Worm (Caenorhabditis elegans): ENCODE data around the gene Y73F8A.20.

The Y73F8A.20 gene

ce11 chrIV:15385181-15385580, 6.9 kb downstream of the Y73F8A.20 start:
- TF ChIP-seq unc-62 (GFP tag; optimal IDR thresholded peaks at IDR 0.05): no peak
- TF ChIP-seq egl-27 (tag; optimal IDR thresholded peaks at IDR 0.05): no peak
- peak; percentile 85 for TF ChIP-seq pqm-1 (tag; optimal IDR thresholded peaks at IDR 0.05)
- no peak for TF ChIP-seq R02D3.7 (tag; optimal IDR thresholded peaks at IDR 0.05)
- TF ChIP-seq jun-1 (tag; optimal IDR thresholded peaks at IDR 0.05): peak; percentile 2
- TF ChIP-seq hmg-11 (tag; optimal IDR thresholded peaks at IDR 0.05): no peak
- no peak for TF ChIP-seq nhr-25 (tag; optimal IDR thresholded peaks at IDR 0.05)
- no peak for TF ChIP-seq sea-2 (GFP tag; optimal IDR thresholded peaks at IDR 0.05)
- TF ChIP-seq pha-4 (tag; optimal IDR thresholded peaks at IDR 0.05): peak; percentile 47
- no peak for TF ChIP-seq nhr-237 (tag; optimal IDR thresholded peaks at IDR 0.05)
- no peak for TF ChIP-seq unc-39 (tag; optimal IDR thresholded peaks at IDR 0.05)
- TF ChIP-seq ztf-11 (tag; optimal IDR thresholded peaks at IDR 0.05): no peak
- no peak for TF ChIP-seq snpc-4 (tag; optimal IDR thresholded peaks at IDR 0.05)
- no peak for TF ChIP-seq ceh-16 (tag; optimal IDR thresholded peaks at IDR 0.05)
- TF ChIP-seq zag-1 (tag; optimal IDR thresholded peaks at IDR 0.05): no peak
- TF ChIP-seq ceh-82 (tag; optimal IDR thresholded peaks at IDR 0.05): no peak
- no peak for TF ChIP-seq ceh-9 (tag; optimal IDR thresholded peaks at IDR 0.05)
- TF ChIP-seq nhr-67 (tag; optimal IDR thresholded peaks at IDR 0.05): no peak
- no peak for TF ChIP-seq nhr-77 (tag; optimal IDR thresholded peaks at IDR 0.05)
- no peak for TF ChIP-seq ceh-28 (tag; optimal IDR thresholded peaks at IDR 0.05)
- no peak for TF ChIP-seq mml-1 (tag; optimal IDR thresholded peaks at IDR 0.05)
- peak; percentile 63 for TF ChIP-seq nhr-43 (tag; optimal IDR thresholded peaks at IDR 0.05; ENCODE audit: poor library complexity, severe bottlenecking)
- TF ChIP-seq mdl-1 (tag; optimal IDR thresholded peaks at IDR 0.05): no peak
- no peak for TF ChIP-seq fkh-10 (GFP tag; optimal IDR thresholded peaks at IDR 0.05)
- TF ChIP-seq nfya-1 (tag; optimal IDR thresholded peaks at IDR 0.05; ENCODE audit: insufficient read depth): no peak
- TF ChIP-seq skn-1 (tag; optimal IDR thresholded peaks at IDR 0.05): peak; percentile 88
- TF ChIP-seq lin-39 (tag; optimal IDR thresholded peaks at IDR 0.05): no peak
- TF ChIP-seq elt-1 (tag; optimal IDR thresholded peaks at IDR 0.05): no peak
- no peak for TF ChIP-seq ama-1 (optimal IDR thresholded peaks at IDR 0.05)
- no peak for TF ChIP-seq tbx-2 (tag; optimal IDR thresholded peaks at IDR 0.05)
- TF ChIP-seq aly-2 (tag; optimal IDR thresholded peaks at IDR 0.05): no peak
- TF ChIP-seq ztf-4 (tag; optimal IDR thresholded peaks at IDR 0.05): no peak
- no peak for TF ChIP-seq nhr-11 (tag; optimal IDR thresholded peaks at IDR 0.05)
- no peak for TF ChIP-seq fkh-2 (tag; optimal IDR thresholded peaks at IDR 0.05)
- no peak for TF ChIP-seq nhr-76 (tag; optimal IDR thresholded peaks at IDR 0.05)
- TF ChIP-seq fos-1 (tag; optimal IDR thresholded peaks at IDR 0.05): no peak
- TF ChIP-seq egl-5 (tag; optimal IDR thresholded peaks at IDR 0.05): no peak
- TF ChIP-seq lsy-12 (tag; optimal IDR thresholded peaks at IDR 0.05): no peak
- TF ChIP-seq nhr-23 (tag; optimal IDR thresholded peaks at IDR 0.05): peak; percentile 50
- no peak for TF ChIP-seq nhr-12 (tag; optimal IDR thresholded peaks at IDR 0.05)
- peak; percentile 85 for TF ChIP-seq elt-2 (tag; optimal IDR thresholded peaks at IDR 0.05)
- TF ChIP-seq lin-15B (tag; optimal IDR thresholded peaks at IDR 0.05): no peak
- TF ChIP-seq nhr-28 (tag; optimal IDR thresholded peaks at IDR 0.05): no peak

- TF ChIP-seq fkh-10 (GFP tag; optimal IDR thresholded peaks at IDR 0.05) (no peak), egl-27 (tag; optimal IDR thresholded peaks at IDR 0.05) (no peak), ztf-4 (tag; optimal IDR thresholded peaks at IDR 0.05) (no peak), snpc-4 (tag; optimal IDR thresholded peaks at IDR 0.05) (no peak), ceh-82 (tag; optimal IDR thresholded peaks at IDR 0.05) (no peak), skn-1 (tag; optimal IDR thresholded peaks at IDR 0.05) (no peak), hmg-11 (tag; optimal IDR thresholded peaks at IDR 0.05) (no peak), eor-1 (tag; optimal IDR thresholded peaks at IDR 0.05) (no peak), unc-39 (tag; optimal IDR thresholded peaks at IDR 0.05) (no peak), elt-2 (tag; optimal IDR thresholded peaks at IDR 0.05) (no peak), lin-39 (tag; optimal IDR thresholded peaks at IDR 0.05) (no peak), ceh-28 (tag; optimal IDR thresholded peaks at IDR 0.05) (no peak), R02D3.7 (tag; optimal IDR thresholded peaks at IDR 0.05) (no peak), jun-1 (tag; optimal IDR thresholded peaks at IDR 0.05) (no peak), egl-5 (tag; optimal IDR thresholded peaks at IDR 0.05) (no peak), elt-1 (tag; optimal IDR thresholded peaks at IDR 0.05) (no peak), daf-12 (tag; optimal IDR thresholded peaks at IDR 0.05) (no peak)
These were observed 12.7 kb downstream of the Y73F8A.20 start, which contains the start of gene Y73F8A.1159 for ce11 chrIV:15390927-15391326. TSS of gene Y73F8A.1159 (minus strand) at chrIV:15391027.

Data from whole organism, L3 larva.